Worm (Caenorhabditis elegans) whole organism, young adult: ENCODE measurements around the gene str-160.

Experiments
- F22D6.2 ChIP-seq: sonication (generic microtip); optimal IDR thresholded peaks from 2 replicates; lab custom pipeline; 2016; ENCODE audit warnings: mild to moderate bottlenecking, missing genetic modification characterization, missing compliant biosample characterization
- ceh-40 ChIP-seq: fragments of 200-800 bp; sonication (Bioruptor generic); IDR thresholded peaks from 2 replicates; pipeline ENCODE4 v1.3.6; 2022; ENCODE audit warnings: missing genetic modification characterization, missing compliant biosample characterization
- dox-1 ChIP-seq: fragments of 200-800 bp; sonication (Bioruptor generic); IDR thresholded peaks from 2 replicates; pipeline ENCODE4 v1.3.6; 2022; ENCODE audit warnings: missing genetic modification reagents, missing genetic modification characterization, missing compliant biosample characterization
- madf-8 ChIP-seq: fragments of 200-800 bp; sonication (Bioruptor generic); conservative IDR thresholded peaks from 2 replicates; pipeline ENCODE4 v1.3.6; 2022; ENCODE audit warnings: missing genetic modification reagents, missing genetic modification characterization, missing compliant biosample characterization
- nhr-120 ChIP-seq: fragments of 200-800 bp; sonication (Bioruptor generic); IDR thresholded peaks from 2 replicates; pipeline ENCODE4 v1.3.6; 2022; ENCODE audit warnings: missing genetic modification characterization, missing compliant biosample characterization
- nhr-27 ChIP-seq: fragments of 200-800 bp; sonication (Bioruptor generic); optimal IDR thresholded peaks from 2 replicates; lab custom pipeline; 2018; ENCODE audit warnings: mild to moderate bottlenecking, missing genetic modification characterization, moderate library complexity, missing compliant biosample characterization
- sea-2 ChIP-seq: fragments of 200-800 bp; sonication (Bioruptor generic); IDR thresholded peaks from 2 replicates; pipeline ENCODE4 v1.3.6; 2022; ENCODE audit warnings: missing genetic modification characterization, missing compliant biosample characterization
- unc-130 ChIP-seq: sonication (generic microtip); optimal IDR thresholded peaks from 2 replicates; lab custom pipeline; 2016; ENCODE audit warnings: missing genetic modification reagents, missing genetic modification characterization, missing compliant biosample characterization
- ztf-3 ChIP-seq: fragments of 200-800 bp; sonication (Bioruptor generic); optimal IDR thresholded peaks from 2 replicates; lab custom pipeline; 2018; ENCODE audit warnings: mild to moderate bottlenecking, missing genetic modification characterization, missing compliant biosample characterization
- ztf-6 ChIP-seq: fragments of 200-800 bp; sonication (Bioruptor generic); IDR thresholded peaks from 2 replicates; pipeline ENCODE4 v1.3.6; 2022; ENCODE audit warnings: missing genetic modification reagents, missing genetic modification characterization, missing compliant biosample characterization

DNA sequence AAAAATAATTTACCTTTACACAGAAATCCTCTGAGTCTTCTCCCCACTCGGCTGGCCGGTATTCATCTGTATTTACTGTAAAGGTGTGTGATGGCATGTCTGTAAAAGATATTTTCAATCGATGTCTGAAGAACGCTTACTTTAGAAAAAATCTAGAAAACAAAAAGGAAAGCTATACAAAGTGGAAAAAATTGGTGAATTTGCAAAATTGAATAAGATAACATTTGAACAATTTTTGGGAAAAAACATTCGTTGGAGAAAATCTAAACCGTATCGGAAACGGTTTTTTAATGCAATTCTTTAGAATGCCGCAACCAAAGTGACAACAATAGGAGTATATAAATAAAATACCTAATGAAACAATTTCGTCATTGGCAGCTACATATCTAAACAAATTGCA lies 47.3 kb downstream of the str-160 start, which contains the start of gene F36H9.5:
- TF ChIP-seq nhr-27 (no peak), madf-8 (no peak), ztf-3 (GFP tag; lab: Kevin White, UChicago) (no peak), nhr-120 (GFP tag; lab: Robert Waterston, UW) (no peak), ceh-40 (GFP tag; lab: Robert Waterston, UW) (no peak), unc-130 (GFP tag; lab: Kevin White, UChicago) (no peak), F22D6.2 (tag; lab: Kevin White, UChicago) (no peak), dox-1 (GFP tag; lab: Robert Waterston, UW) (no peak), sea-2 (no peak), ztf-6 (GFP tag; lab: Robert Waterston, UW) (no peak)
